Worm (Caenorhabditis elegans): ENCODE measurements around the gene srh-217.

The srh-217 gene

ce11 chrV:20186579-20186978 lies 8.8 kb downstream of the srh-217 start, which contains the start of gene srz-16:
Gene srz-16 (minus strand): TSS chrV:20186679.
- TF ChIP-seq unc-62 (GFP tag; optimal IDR thresholded peaks at IDR 0.05), result no peak
- TF ChIP-seq sptf-1 (tag; optimal IDR thresholded peaks at IDR 0.05), result no peak
- no peak for TF ChIP-seq flh-1 (GFP tag; optimal IDR thresholded peaks at IDR 0.05)
- no peak for TF ChIP-seq ceh-43 (GFP tag; optimal IDR thresholded peaks at IDR 0.05)
- TF ChIP-seq tbx-8 (GFP tag; optimal IDR thresholded peaks at IDR 0.05), result no peak
- TF ChIP-seq snpc-4 (tag; optimal IDR thresholded peaks at IDR 0.05), result no peak

- TF ChIP-seq drap-1 (GFP tag; optimal IDR thresholded peaks at IDR 0.05) (no peak), zip-8 (tag; optimal IDR thresholded peaks at IDR 0.05) (peak; percentile 98)
Measured at ce11 chrV:20182311-20182710, 13.0 kb downstream of the srh-217 start.

- TF ChIP-seq blmp-1 (tag; optimal IDR thresholded peaks at IDR 0.05), result no peak
- no peak for TF ChIP-seq nhr-237 (tag; optimal IDR thresholded peaks at IDR 0.05)
- no peak for TF ChIP-seq lsy-2 (tag; optimal IDR thresholded peaks at IDR 0.05)
- no peak for TF ChIP-seq unc-120 (tag; optimal IDR thresholded peaks at IDR 0.05; ENCODE audit: poor library complexity, severe bottlenecking)
- no peak for TF ChIP-seq snpc-4 (tag; optimal IDR thresholded peaks at IDR 0.05)
- TF ChIP-seq ceh-83 (GFP tag; optimal IDR thresholded peaks at IDR 0.05), result no peak
- TF ChIP-seq ztf-11 (tag; optimal IDR thresholded peaks at IDR 0.05), result no peak
- no peak for TF ChIP-seq hlh-1 (tag; optimal IDR thresholded peaks at IDR 0.05)
- no peak for TF ChIP-seq sem-2 (GFP tag; optimal IDR thresholded peaks at IDR 0.05)
- TF ChIP-seq nhr-76 (tag; optimal IDR thresholded peaks at IDR 0.05), result no peak
Measured at ce11 chrV:20171941-20172340, 23.4 kb downstream of the srh-217 start, which contains the start of gene srw-39. Gene srw-39 (minus strand): TSS chrV:20172041.

ce11 chrV:20165808-20166207 lies 29.5 kb downstream of the srh-217 start:
- no peak for TF ChIP-seq nhr-12 (tag; optimal IDR thresholded peaks at IDR 0.05)
- no peak for TF ChIP-seq nhr-2 (tag; optimal IDR thresholded peaks at IDR 0.05)
- no peak for TF ChIP-seq blmp-1 (tag; optimal IDR thresholded peaks at IDR 0.05)
- no peak for TF ChIP-seq hlh-1 (tag; optimal IDR thresholded peaks at IDR 0.05)
- TF ChIP-seq sptf-1 (tag; optimal IDR thresholded peaks at IDR 0.05), result no peak
- TF ChIP-seq pha-4 (tag; optimal IDR thresholded peaks at IDR 0.05), result no peak
- TF ChIP-seq nhr-76 (tag; optimal IDR thresholded peaks at IDR 0.05), result no peak
- TF ChIP-seq lsy-2 (tag; optimal IDR thresholded peaks at IDR 0.05), result no peak
- no peak for TF ChIP-seq tbx-8 (GFP tag; optimal IDR thresholded peaks at IDR 0.05)
- TF ChIP-seq zip-8 (tag; optimal IDR thresholded peaks at IDR 0.05), result no peak

ce11 chrV:20164059-20164892 lies 31.1 kb downstream of the srh-217 start, which contains the start of gene F19B2.5:
Gene F19B2.5 (minus strand): TSS chrV:20164165.
- no peak for TF ChIP-seq mls-2 (tag; optimal IDR thresholded peaks at IDR 0.05)
- TF ChIP-seq nhr-2 (tag; optimal IDR thresholded peaks at IDR 0.05), result no peak
- no peak for TF ChIP-seq ceh-83 (GFP tag; optimal IDR thresholded peaks at IDR 0.05)
- TF ChIP-seq nhr-76 (tag; optimal IDR thresholded peaks at IDR 0.05), result no peak
- TF ChIP-seq unc-120 (tag; optimal IDR thresholded peaks at IDR 0.05; ENCODE audit: poor library complexity, severe bottlenecking), result no peak
- TF ChIP-seq mab-5 (tag; optimal IDR thresholded peaks at IDR 0.05), result no peak
- TF ChIP-seq lin-13 (tag; optimal IDR thresholded peaks at IDR 0.05), result no peak
- no peak for TF ChIP-seq bed-3 (GFP tag; optimal IDR thresholded peaks at IDR 0.05)
- no peak for TF ChIP-seq lin-32 (GFP tag; optimal IDR thresholded peaks at IDR 0.05)
- no peak for TF ChIP-seq zip-8 (tag; optimal IDR thresholded peaks at IDR 0.05)
- no peak for TF ChIP-seq nhr-28 (tag; optimal IDR thresholded peaks at IDR 0.05)
- no peak for TF ChIP-seq unc-62 (GFP tag; optimal IDR thresholded peaks at IDR 0.05)

ce11 chrV:20163105-20163449 lies 32.3 kb downstream of the srh-217 start:
- no peak for TF ChIP-seq hlh-1 (tag; optimal IDR thresholded peaks at IDR 0.05)
- TF ChIP-seq M03D4.4 (tag; optimal IDR thresholded peaks at IDR 0.05), result no peak
- TF ChIP-seq tbx-8 (GFP tag; optimal IDR thresholded peaks at IDR 0.05), result no peak
- TF ChIP-seq nhr-12 (tag; optimal IDR thresholded peaks at IDR 0.05), result no peak
- TF ChIP-seq sptf-1 (tag; optimal IDR thresholded peaks at IDR 0.05), result no peak
- TF ChIP-seq cnd-1 (tag; optimal IDR thresholded peaks at IDR 0.05), result no peak
- TF ChIP-seq lin-32 (GFP tag; optimal IDR thresholded peaks at IDR 0.05), result no peak
- TF ChIP-seq ceh-43 (GFP tag; optimal IDR thresholded peaks at IDR 0.05), result no peak
- TF ChIP-seq unc-39 (tag; optimal IDR thresholded peaks at IDR 0.05), result no peak
- TF ChIP-seq nhr-76 (tag; optimal IDR thresholded peaks at IDR 0.05), result no peak
- no peak for TF ChIP-seq ham-2 (GFP tag; optimal IDR thresholded peaks at IDR 0.05)
- TF ChIP-seq nhr-237 (tag; optimal IDR thresholded peaks at IDR 0.05), result no peak
- no peak for TF ChIP-seq snpc-4 (tag; optimal IDR thresholded peaks at IDR 0.05)
- TF ChIP-seq unc-62 (GFP tag; optimal IDR thresholded peaks at IDR 0.05), result no peak
- no peak for TF ChIP-seq blmp-1 (tag; optimal IDR thresholded peaks at IDR 0.05)
- no peak for TF ChIP-seq unc-120 (tag; optimal IDR thresholded peaks at IDR 0.05; ENCODE audit: poor library complexity, severe bottlenecking)
- TF ChIP-seq flh-1 (GFP tag; optimal IDR thresholded peaks at IDR 0.05), result no peak

Measured in whole organism, mixed stage, embryonic.